Worm (Caenorhabditis elegans): Measurements from ENCODE around the gene madd-2.

- TF ChIP-seq ama-1 (optimal IDR thresholded peaks at IDR 0.05): no peak
- TF ChIP-seq ceh-82 (tag; optimal IDR thresholded peaks at IDR 0.05): no peak
- TF ChIP-seq nhr-25 (tag; optimal IDR thresholded peaks at IDR 0.05; ENCODE audit: borderline replicate concordance, insufficient read depth): no peak
- TF ChIP-seq nhr-237 (tag; optimal IDR thresholded peaks at IDR 0.05): no peak
- TF ChIP-seq unc-62 (GFP tag; optimal IDR thresholded peaks at IDR 0.05 in 1 of 2): no peak
- no peak for TF ChIP-seq unc-62 (tag; optimal IDR thresholded peaks at IDR 0.05)
- no peak for TF ChIP-seq dpl-1 (GFP tag; optimal IDR thresholded peaks at IDR 0.05)
- no peak for TF ChIP-seq hif-1 (tag; optimal IDR thresholded peaks at IDR 0.05)
These were observed 43.3 kb upstream of the madd-2 start for ce11 chrV:1278529-1278928.
